Fruit fly (Drosophila melanogaster): ENCODE results near the gene srw.

- TF ChIP-seq Mes4 (GFP tag; optimal IDR thresholded peaks at IDR 0.05) = no peak
- no peak for TF ChIP-seq CG42726 (GFP tag; IDR thresholded peaks at IDR 0.05; ENCODE audit: partially characterized antibody)
- no peak for TF ChIP-seq pan (optimal IDR thresholded peaks at IDR 0.05)
- TF ChIP-seq pan (GFP tag; optimal IDR thresholded peaks at IDR 0.05 in 1 of 2, IDR thresholded peaks at IDR 0.05 in 1 of 2) = no peak
- no peak for TF ChIP-seq Sin3A (optimal IDR thresholded peaks at IDR 0.05)
These were observed 31.0 kb downstream of the srw start for dm6 chr3L:4252121-4252861.
